Worm (Caenorhabditis elegans) whole organism, young adult: Measurements from ENCODE around the gene ptb-1.

Experiments used
- B0019.2 ChIP-seq: fragments of 200-800 bp; sonication (Bioruptor generic); conservative IDR thresholded peaks from 2 replicates; pipeline ENCODE4 v1.3.6; 2022; ENCODE audit warnings: missing genetic modification reagents, missing genetic modification characterization, missing compliant biosample characterization
- B0261.1 ChIP-seq: sonication (generic microtip); optimal IDR thresholded peaks from 2 replicates; lab custom pipeline; 2016; ENCODE audit warnings: mild to moderate bottlenecking, missing genetic modification characterization, moderate library complexity, missing compliant biosample characterization
- B0336.3 ChIP-seq: fragments of 200-800 bp; sonication (Bioruptor generic); IDR thresholded peaks from 2 replicates; pipeline ENCODE4 v1.3.6; 2022; ENCODE audit warnings: missing genetic modification characterization, missing compliant biosample characterization
- D2030.7 ChIP-seq: fragments of 200-800 bp; sonication (Bioruptor generic); IDR thresholded peaks from 2 replicates; pipeline ENCODE4 v1.3.6; 2022; ENCODE audit warnings: missing genetic modification reagents, missing genetic modification characterization, missing compliant biosample characterization
- F10E7.11 ChIP-seq: sonication (generic microtip); optimal IDR thresholded peaks from 2 replicates; lab custom pipeline; 2017; ENCODE audit warnings: mild to moderate bottlenecking, missing genetic modification characterization, moderate library complexity, missing compliant biosample characterization
- F23B12.7 ChIP-seq: sonication (generic microtip); optimal IDR thresholded peaks from 2 replicates; lab custom pipeline; 2017; ENCODE audit warnings: missing genetic modification characterization, mild to moderate bottlenecking, missing compliant biosample characterization, antibody characterized with exemption, moderate library complexity; ENCODE audit not compliant: insufficient read depth
- F33H1.4 ChIP-seq: fragments of 200-800 bp; sonication (Bioruptor generic); IDR thresholded peaks from 2 replicates; pipeline ENCODE4 v1.3.6; 2022; ENCODE audit warnings: missing genetic modification reagents, missing genetic modification characterization, missing compliant biosample characterization
- F39B2.1 ChIP-seq: fragments of 200-800 bp; sonication (Bioruptor generic); IDR thresholded peaks from 2 replicates; pipeline ENCODE4 v1.3.6; 2022; ENCODE audit warnings: missing genetic modification reagents, missing genetic modification characterization, missing compliant biosample characterization
- F52B5.7 ChIP-seq: sonication (generic microtip); optimal IDR thresholded peaks from 2 replicates; lab custom pipeline; 2016; ENCODE audit warnings: mild to moderate bottlenecking, missing genetic modification characterization, missing compliant biosample characterization
- F57A8.1 ChIP-seq: fragments of 200-800 bp; sonication (Bioruptor generic); optimal IDR thresholded peaks from 2 replicates; lab custom pipeline; 2018; ENCODE audit warnings: mild to moderate bottlenecking, missing genetic modification characterization, moderate library complexity, missing compliant biosample characterization
- K11D2.4 ChIP-seq: fragments of 200-800 bp; sonication (Bioruptor generic); IDR thresholded peaks from 2 replicates; pipeline ENCODE4 v1.3.6; 2022; ENCODE audit warnings: missing genetic modification reagents, missing genetic modification characterization, missing compliant biosample characterization
- T26A5.8 ChIP-seq: sonication (generic microtip); optimal IDR thresholded peaks from 2 replicates; lab custom pipeline; 2016; ENCODE audit warnings: missing genetic modification characterization, missing compliant biosample characterization
- akir-1 ChIP-seq: fragments of 200-800 bp; sonication (Bioruptor generic); optimal IDR thresholded peaks from 2 replicates; lab custom pipeline; 2018; ENCODE audit warnings: mild to moderate bottlenecking, missing genetic modification characterization, moderate library complexity, missing compliant biosample characterization
- aptf-3 ChIP-seq: fragments of 200-800 bp; sonication (Bioruptor generic); IDR thresholded peaks from 2 replicates; pipeline ENCODE4 v1.3.6; 2022; ENCODE audit warnings: missing genetic modification characterization, missing compliant biosample characterization
- athp-1 ChIP-seq: sonication (generic microtip); optimal IDR thresholded peaks from 2 replicates; lab custom pipeline; 2017; ENCODE audit warnings: mild to moderate bottlenecking, missing genetic modification characterization, missing compliant biosample characterization
- bed-1 ChIP-seq: fragments of 200-800 bp; sonication (Bioruptor generic); IDR thresholded peaks from 2 replicates; pipeline ENCODE4 v1.3.6; 2022; ENCODE audit warnings: missing genetic modification reagents, missing genetic modification characterization, missing compliant biosample characterization
- cebp-2 ChIP-seq: fragments of 200-800 bp; sonication (Bioruptor generic); IDR thresholded peaks from 2 replicates; pipeline ENCODE4 v1.3.6; 2022; ENCODE audit warnings: missing genetic modification characterization, missing compliant biosample characterization
- ceh-58 ChIP-seq: fragments of 200-800 bp; sonication (Bioruptor generic); IDR thresholded peaks from 2 replicates; pipeline ENCODE4 v1.3.6; 2022; ENCODE audit warnings: missing genetic modification characterization, missing compliant biosample characterization
- ceh-91 ChIP-seq: fragments of 200-800 bp; sonication (Bioruptor generic); IDR thresholded peaks from 2 replicates; pipeline ENCODE4 v1.3.6; 2022; ENCODE audit warnings: missing genetic modification reagents, missing genetic modification characterization, missing compliant biosample characterization
- dox-1 ChIP-seq: fragments of 200-800 bp; sonication (Bioruptor generic); IDR thresholded peaks from 2 replicates; pipeline ENCODE4 v1.3.6; 2022; ENCODE audit warnings: missing genetic modification reagents, missing genetic modification characterization, missing compliant biosample characterization
- dpl-1 ChIP-seq: fragments of 150-350 bp; optimal IDR thresholded peaks from 2 replicates; lab custom pipeline; 2014; ENCODE audit warnings: missing biosample characterization, missing genetic modification reagents, missing genetic modification characterization
- efl-1 ChIP-seq: fragments of 150-350 bp; optimal IDR thresholded peaks from 2 replicates; lab custom pipeline; 2014; ENCODE audit warnings: missing biosample characterization, missing genetic modification reagents, missing genetic modification characterization
- egl-18 ChIP-seq: fragments of 200-800 bp; sonication (Bioruptor generic); IDR thresholded peaks from 2 replicates; pipeline ENCODE4 v1.3.6; 2022; ENCODE audit warnings: missing genetic modification reagents, missing genetic modification characterization, missing compliant biosample characterization
- hsf-1 ChIP-seq: fragments of 200-800 bp; sonication (Bioruptor generic); IDR thresholded peaks from 2 replicates; pipeline ENCODE4 v1.3.6; 2022; ENCODE audit warnings: missing genetic modification reagents, missing genetic modification characterization, missing compliant biosample characterization
- lag-1 ChIP-seq: fragments of 200-800 bp; sonication (Bioruptor generic); IDR thresholded peaks from 2 replicates; pipeline ENCODE4 v1.3.6; 2022; ENCODE audit warnings: missing genetic modification reagents, missing genetic modification characterization, missing compliant biosample characterization
- lsl-1 ChIP-seq: fragments of 200-800 bp; sonication (Bioruptor generic); optimal IDR thresholded peaks from 2 replicates; lab custom pipeline; 2018; ENCODE audit warnings: mild to moderate bottlenecking, missing genetic modification characterization, moderate library complexity, missing compliant biosample characterization
- lsy-27 ChIP-seq: sonication (generic microtip); optimal IDR thresholded peaks from 2 replicates; lab custom pipeline; 2017; ENCODE audit warnings: missing genetic modification characterization, mild to moderate bottlenecking, missing compliant biosample characterization, antibody characterized with exemption, missing genotype, borderline replicate concordance; ENCODE audit not compliant: insufficient read depth
- madf-3 ChIP-seq: fragments of 200-800 bp; sonication (Bioruptor generic); IDR thresholded peaks from 2 replicates; pipeline ENCODE4 v1.3.6; 2022; ENCODE audit warnings: missing genetic modification reagents, missing genetic modification characterization, missing compliant biosample characterization
- madf-6 ChIP-seq: fragments of 200-800 bp; sonication (Bioruptor generic); IDR thresholded peaks from 2 replicates; pipeline ENCODE4 v1.3.6; 2022; ENCODE audit warnings: missing genetic modification reagents, missing genetic modification characterization, missing compliant biosample characterization
- madf-8 ChIP-seq: fragments of 200-800 bp; sonication (Bioruptor generic); conservative IDR thresholded peaks from 2 replicates; pipeline ENCODE4 v1.3.6; 2022; ENCODE audit warnings: missing genetic modification reagents, missing genetic modification characterization, missing compliant biosample characterization
- mcd-1 ChIP-seq: fragments of 200-800 bp; sonication (Bioruptor generic); IDR thresholded peaks from 2 replicates; pipeline ENCODE4 v1.3.6; 2022; ENCODE audit warnings: missing genetic modification reagents, missing genetic modification characterization, missing compliant biosample characterization
- mxl-1 ChIP-seq: sonication (generic microtip); optimal IDR thresholded peaks from 2 replicates; lab custom pipeline; 2016; ENCODE audit warnings: missing genetic modification characterization, missing compliant biosample characterization
- nfyb-1 ChIP-seq: fragments of 200-800 bp; sonication (Bioruptor generic); IDR thresholded peaks from 2 replicates; pipeline ENCODE4 v1.3.6; 2022; ENCODE audit warnings: missing genetic modification reagents, missing genetic modification characterization, missing compliant biosample characterization
- nhr-120 ChIP-seq: fragments of 200-800 bp; sonication (Bioruptor generic); IDR thresholded peaks from 2 replicates; pipeline ENCODE4 v1.3.6; 2022; ENCODE audit warnings: missing genetic modification characterization, missing compliant biosample characterization
- nhr-27 ChIP-seq: fragments of 200-800 bp; sonication (Bioruptor generic); optimal IDR thresholded peaks from 2 replicates; lab custom pipeline; 2018; ENCODE audit warnings: mild to moderate bottlenecking, missing genetic modification characterization, moderate library complexity, missing compliant biosample characterization
- repo-1 ChIP-seq: sonication (generic microtip); optimal IDR thresholded peaks from 2 replicates; lab custom pipeline; 2017; ENCODE audit warnings: mild to moderate bottlenecking, missing genetic modification characterization, missing compliant biosample characterization
- rpc-1 ChIP-seq, 2 experiments: fragments of 150-350 bp in 1 of 2; sonication (generic microtip) in 1 of 2; optimal IDR thresholded peaks; 2 replicates each; lab custom pipeline; 2014 to 2018; ENCODE audit warnings: missing biosample characterization in 1 of 2, missing genetic modification characterization in 1 of 2, missing genetic modification reagents in 1 of 2, missing genotype in 1 of 2
- sdz-38 ChIP-seq: sonication (generic microtip); optimal IDR thresholded peaks from 2 replicates; lab custom pipeline; 2016; ENCODE audit warnings: missing genotype, missing genetic modification characterization, missing compliant biosample characterization
- snpc-1.3 ChIP-seq: sonication (generic microtip); optimal IDR thresholded peaks from 2 replicates; lab custom pipeline; 2017; ENCODE audit warnings: missing genetic modification characterization, mild to moderate bottlenecking, missing compliant biosample characterization, antibody characterized with exemption, moderate library complexity, missing genotype, missing genetic modification reagents; ENCODE audit not compliant: insufficient read depth
- sptf-2 ChIP-seq: fragments of 200-800 bp; sonication (Bioruptor generic); optimal IDR thresholded peaks from 2 replicates; lab custom pipeline; 2018; ENCODE audit warnings: mild to moderate bottlenecking, missing genetic modification characterization, missing compliant biosample characterization
- xnd-1 ChIP-seq: sonication (generic microtip); optimal IDR thresholded peaks from 2 replicates; lab custom pipeline; 2016; ENCODE audit warnings: missing genotype, missing genetic modification reagents, missing genetic modification characterization, missing compliant biosample characterization
- ztf-26 ChIP-seq: sonication (generic microtip); optimal IDR thresholded peaks from 2 replicates; lab custom pipeline; 2017; ENCODE audit warnings: missing genetic modification characterization, missing compliant biosample characterization
- ztf-28 ChIP-seq: fragments of 200-800 bp; sonication (Bioruptor generic); IDR thresholded peaks from 2 replicates; pipeline ENCODE4 v1.3.6; 2022; ENCODE audit warnings: missing genetic modification reagents, missing genetic modification characterization, missing compliant biosample characterization

Gene ptb-1

ce11 chrII:10661448-10662064, 13.8 kb upstream of the ptb-1 start:
- TF ChIP-seq B0261.1 (tag; lab: Kevin White, UChicago) (no peak), bed-1 (GFP tag; lab: Robert Waterston, UW) (0 out of 2 replicates have a peak, but pooled peaks have one; percentile 35), lag-1 (GFP tag; lab: Robert Waterston, UW) (no peak), ceh-58 (GFP tag; lab: Robert Waterston, UW) (no peak), F10E7.11 (tag; lab: Kevin White, UChicago) (no peak), nhr-27 (tag; lab: Kevin White, UChicago) (no peak), B0019.2 (GFP tag; lab: Robert Waterston, UW) (no peak)

- TF ChIP-seq nhr-27 (tag; lab: Kevin White, UChicago), result no peak
- no peak for TF ChIP-seq bed-1 (GFP tag; lab: Robert Waterston, UW)
- TF ChIP-seq dox-1 (GFP tag; lab: Robert Waterston, UW), result no peak
- 0 out of 2 replicates have a peak, but pooled peaks have one; percentile 9 for TF ChIP-seq B0019.2 (GFP tag; lab: Robert Waterston, UW)
- TF ChIP-seq aptf-3 (GFP tag; lab: Robert Waterston, UW), result no peak
- TF ChIP-seq madf-6 (GFP tag; lab: Robert Waterston, UW), result peak; percentile 22; the same call in 1 of the 2 replicates
- no peak for TF ChIP-seq F23B12.7 (tag; lab: Kevin White, UChicago)
- no peak for TF ChIP-seq B0336.3
- no peak for TF ChIP-seq athp-1 (tag; lab: Kevin White, UChicago)
- no peak for TF ChIP-seq mxl-1 (tag; lab: Kevin White, UChicago)
- no peak for TF ChIP-seq efl-1 (GFP tag; lab: Kevin White, UChicago)
- peak; percentile 34; the same call in 1 of the 2 replicates for TF ChIP-seq F33H1.4
- TF ChIP-seq madf-3 (GFP tag; lab: Robert Waterston, UW), result 0 out of 2 replicates have a peak, but pooled peaks have one; percentile 2
- no peak for TF ChIP-seq F39B2.1 (GFP tag; lab: Robert Waterston, UW)
- no peak for TF ChIP-seq xnd-1 (tag; lab: Kevin White, UChicago)
- no peak for TF ChIP-seq sptf-2 (GFP tag; lab: Kevin White, UChicago)
- TF ChIP-seq F57A8.1 (GFP tag; lab: Kevin White, UChicago), result no peak
- no peak for TF ChIP-seq repo-1 (tag; lab: Kevin White, UChicago)
- TF ChIP-seq D2030.7 (GFP tag; lab: Robert Waterston, UW), result 0 out of 2 replicates have a peak, but pooled peaks have one; percentile 13
- TF ChIP-seq mcd-1 (GFP tag; lab: Robert Waterston, UW), result 0 out of 2 replicates have a peak, but pooled peaks have one; percentile 4
- TF ChIP-seq T26A5.8 (tag; lab: Kevin White, UChicago), result no peak
- peak; percentile 0 for TF ChIP-seq snpc-1.3 (tag; lab: Kevin White, UChicago)
- TF ChIP-seq hsf-1 (GFP tag; lab: Robert Waterston, UW), result 0 out of 2 replicates have a peak, but pooled peaks have one; percentile 32
- TF ChIP-seq rpc-1 (optimal IDR thresholded peaks at IDR 0.05; lab: Kevin White, UChicago), result no peak
- no peak for TF ChIP-seq rpc-1 (tag; optimal IDR thresholded peaks at IDR 0.05; lab: Kevin White, UChicago)
- TF ChIP-seq nfyb-1 (GFP tag; lab: Robert Waterston, UW), result peak; percentile 59; the same call in 1 of the 2 replicates
Measured at ce11 chrII:10662279-10662678, 13.1 kb upstream of the ptb-1 start.

DNA sequence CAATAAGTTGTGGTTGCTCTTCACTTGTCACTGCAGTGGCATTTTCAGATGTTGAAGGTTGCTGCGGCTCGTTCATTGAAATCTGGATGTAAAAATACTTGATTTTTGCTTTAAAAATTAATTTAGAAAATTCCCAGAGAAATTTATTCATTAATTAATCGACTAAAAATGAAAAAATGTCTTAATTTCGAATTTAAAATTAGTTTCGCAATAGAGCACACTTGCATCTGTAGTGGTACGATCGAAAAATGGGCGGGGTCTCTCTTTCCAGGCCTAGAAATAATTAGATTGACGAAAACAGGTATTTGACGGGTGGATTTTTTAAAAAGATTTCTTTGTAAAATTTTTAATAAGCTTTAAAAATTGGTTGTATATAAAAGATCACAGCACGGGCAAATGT, 12.7 kb upstream of the ptb-1 start, which contains the start of gene D2089.8:
Gene D2089.8 (minus strand): TSS at position 84 of the 400 bp plus-strand sequence.
- TF ChIP-seq B0019.2 (GFP tag; lab: Robert Waterston, UW), result no peak
- TF ChIP-seq efl-1 (GFP tag; lab: Kevin White, UChicago), result peak; percentile 67
- TF ChIP-seq akir-1 (GFP tag; lab: Kevin White, UChicago), result no peak
- TF ChIP-seq madf-8 (GFP tag; lab: Robert Waterston, UW), result peak; percentile 92
- TF ChIP-seq cebp-2 (GFP tag; lab: Robert Waterston, UW), result no peak
- peak; percentile 22 for TF ChIP-seq dpl-1 (GFP tag; lab: Kevin White, UChicago)
- TF ChIP-seq xnd-1 (tag; lab: Kevin White, UChicago), result peak; percentile 48
- TF ChIP-seq sdz-38 (tag; lab: Kevin White, UChicago), result no peak
- TF ChIP-seq madf-3 (GFP tag; lab: Robert Waterston, UW), result no peak
- peak; percentile 71 for TF ChIP-seq lsl-1 (GFP tag; lab: Kevin White, UChicago)
- peak; percentile 94 for TF ChIP-seq madf-6 (GFP tag; lab: Robert Waterston, UW)
- no peak for TF ChIP-seq ztf-28 (GFP tag; lab: Robert Waterston, UW)
- no peak for TF ChIP-seq nhr-120 (GFP tag; lab: Robert Waterston, UW)
- no peak for TF ChIP-seq ztf-26 (tag; lab: Kevin White, UChicago)
- no peak for TF ChIP-seq egl-18 (GFP tag; lab: Robert Waterston, UW)
- no peak for TF ChIP-seq F52B5.7 (tag; lab: Kevin White, UChicago)
- TF ChIP-seq nhr-27 (tag; lab: Kevin White, UChicago), result no peak
- no peak for TF ChIP-seq K11D2.4
- TF ChIP-seq ceh-91 (GFP tag; lab: Robert Waterston, UW), result peak; percentile 53
- no peak for TF ChIP-seq lsy-27 (tag; lab: Kevin White, UChicago)
- TF ChIP-seq F33H1.4, result peak; percentile 45
